Worm (Caenorhabditis elegans) whole organism, late embryonic: ENCODE results near the gene F44E5.15.

Experiments used
- C38D4.7 ChIP-seq: fragments of 200-800 bp; sonication (Bioruptor generic); optimal IDR thresholded peaks from 2 replicates; lab custom pipeline; 2018; ENCODE audit warnings: mild to moderate bottlenecking, missing genetic modification characterization, moderate library complexity, missing compliant biosample characterization
- F13H6.1 ChIP-seq: sonication (generic microtip); optimal IDR thresholded peaks from 2 replicates; lab custom pipeline; 2016; ENCODE audit warnings: missing genetic modification characterization, missing compliant biosample characterization
- K02D7.2 ChIP-seq: sonication (generic microtip); optimal IDR thresholded peaks from 2 replicates; lab custom pipeline; 2017; ENCODE audit warnings: mild to moderate bottlenecking, missing genetic modification characterization, missing compliant biosample characterization
- K09A11.1 ChIP-seq: sonication (generic microtip); optimal IDR thresholded peaks from 2 replicates; lab custom pipeline; 2017; ENCODE audit warnings: antibody characterized with exemption, mild to moderate bottlenecking, missing genetic modification characterization, missing compliant biosample characterization; ENCODE audit not compliant: insufficient read depth
- Y22D7AL.16 ChIP-seq: sonication (generic microtip); optimal IDR thresholded peaks from 2 replicates; lab custom pipeline; 2016; ENCODE audit warnings: missing genetic modification characterization, missing compliant biosample characterization
- ahr-1 ChIP-seq: sonication (generic microtip); optimal IDR thresholded peaks from 2 replicates; lab custom pipeline; 2016; ENCODE audit warnings: missing genetic modification characterization, missing compliant biosample characterization
- ceh-14 ChIP-seq: sonication (generic microtip); optimal IDR thresholded peaks from 2 replicates; lab custom pipeline; 2016; ENCODE audit warnings: missing genotype, missing genetic modification characterization, missing compliant biosample characterization
- ceh-19 ChIP-seq: fragments of 200-800 bp; sonication (Bioruptor generic); optimal IDR thresholded peaks from 2 replicates; lab custom pipeline; 2018; ENCODE audit warnings: mild to moderate bottlenecking, missing genetic modification characterization, missing compliant biosample characterization
- ceh-2 ChIP-seq: sonication (generic microtip); optimal IDR thresholded peaks from 2 replicates; lab custom pipeline; 2016; ENCODE audit warnings: missing genotype, missing genetic modification characterization, missing compliant biosample characterization
- ceh-22 ChIP-seq: sonication (generic microtip); optimal IDR thresholded peaks from 2 replicates; lab custom pipeline; 2017; ENCODE audit warnings: missing biosample characterization, missing genetic modification characterization
- ceh-24 ChIP-seq: sonication (generic microtip); optimal IDR thresholded peaks from 2 replicates; lab custom pipeline; 2016; ENCODE audit warnings: mild to moderate bottlenecking, missing genetic modification characterization, missing compliant biosample characterization
- ceh-30 ChIP-seq: fragments of 150-350 bp; optimal IDR thresholded peaks from 2 replicates; lab custom pipeline; 2014; ENCODE audit warnings: missing biosample characterization, missing genetic modification characterization
- ceh-31 ChIP-seq: sonication (generic microtip); optimal IDR thresholded peaks from 2 replicates; lab custom pipeline; 2016; ENCODE audit warnings: missing genetic modification characterization, missing compliant biosample characterization
- ceh-45 ChIP-seq: fragments of 200-800 bp; sonication (Bioruptor generic); IDR thresholded peaks from 2 replicates; pipeline ENCODE4 v1.3.6; 2022; ENCODE audit warnings: missing genetic modification reagents, missing genetic modification characterization, missing compliant biosample characterization
- che-1 ChIP-seq: sonication (generic microtip); optimal IDR thresholded peaks from 2 replicates; lab custom pipeline; 2016; ENCODE audit warnings: mild to moderate bottlenecking, missing genetic modification characterization, missing compliant biosample characterization
- dmd-4 ChIP-seq: sonication (generic microtip); optimal IDR thresholded peaks from 2 replicates; lab custom pipeline; 2016; ENCODE audit warnings: borderline replicate concordance, missing genetic modification characterization, missing compliant biosample characterization
- dve-1 ChIP-seq: sonication (generic microtip); optimal IDR thresholded peaks from 2 replicates; lab custom pipeline; 2017; ENCODE audit warnings: antibody characterized with exemption, mild to moderate bottlenecking, missing genetic modification characterization, missing compliant biosample characterization
- elt-2 ChIP-seq: sonication (generic microtip); optimal IDR thresholded peaks from 2 replicates; lab custom pipeline; 2016; ENCODE audit warnings: missing genetic modification reagents, missing genetic modification characterization, missing compliant biosample characterization
- ets-4 ChIP-seq: sonication (generic microtip); optimal IDR thresholded peaks from 2 replicates; lab custom pipeline; 2016; ENCODE audit warnings: missing genetic modification characterization, missing compliant biosample characterization
- fax-1 ChIP-seq: sonication (generic microtip); optimal IDR thresholded peaks from 2 replicates; lab custom pipeline; 2016; ENCODE audit warnings: missing genotype, missing genetic modification characterization, missing compliant biosample characterization
- gmeb-2 ChIP-seq: sonication (generic microtip); optimal IDR thresholded peaks from 2 replicates; lab custom pipeline; 2016; ENCODE audit warnings: missing genetic modification characterization, inconsistent platforms, missing compliant biosample characterization
- hlh-15 ChIP-seq: sonication (generic microtip); optimal IDR thresholded peaks from 2 replicates; lab custom pipeline; 2016; ENCODE audit warnings: missing genetic modification characterization, missing compliant biosample characterization
- hlh-6 ChIP-seq: sonication (generic microtip); optimal IDR thresholded peaks from 2 replicates; lab custom pipeline; 2016; ENCODE audit warnings: missing genotype, missing genetic modification characterization, missing compliant biosample characterization
- hlh-8 ChIP-seq: sonication (generic microtip); optimal IDR thresholded peaks from 2 replicates; lab custom pipeline; 2016; ENCODE audit warnings: missing genotype, missing genetic modification characterization, missing compliant biosample characterization
- lim-6 ChIP-seq: sonication (generic microtip); optimal IDR thresholded peaks from 2 replicates; lab custom pipeline; 2016; ENCODE audit warnings: missing genetic modification characterization, missing compliant biosample characterization
- lin-11 ChIP-seq: fragments of 200-800 bp; sonication (Bioruptor generic); optimal IDR thresholded peaks from 2 replicates; lab custom pipeline; 2018; ENCODE audit warnings: mild to moderate bottlenecking, missing genetic modification characterization, missing compliant biosample characterization
- madf-2 ChIP-seq: sonication (generic microtip); optimal IDR thresholded peaks from 2 replicates; lab custom pipeline; 2017; ENCODE audit warnings: missing genetic modification characterization, missing compliant biosample characterization
- nfya-1 ChIP-seq: sonication (generic microtip); optimal IDR thresholded peaks from 2 replicates; lab custom pipeline; 2017; ENCODE audit warnings: missing genetic modification characterization, mild to moderate bottlenecking, missing compliant biosample characterization, antibody characterized with exemption, moderate library complexity
- nhr-11 ChIP-seq: fragments of 150-350 bp; optimal IDR thresholded peaks from 2 replicates; lab custom pipeline; 2014; ENCODE audit warnings: missing biosample characterization, missing genetic modification characterization
- npax-4 ChIP-seq: sonication (generic microtip); optimal IDR thresholded peaks from 2 replicates; lab custom pipeline; 2016; ENCODE audit warnings: missing genetic modification characterization, missing compliant biosample characterization
- odd-2 ChIP-seq: sonication (generic microtip); optimal IDR thresholded peaks from 2 replicates; lab custom pipeline; 2017; ENCODE audit warnings: antibody characterized with exemption, mild to moderate bottlenecking, missing genetic modification characterization, missing compliant biosample characterization
- pag-3 ChIP-seq: sonication (generic microtip); optimal IDR thresholded peaks from 2 replicates; lab custom pipeline; 2016; ENCODE audit warnings: missing compliant biosample characterization, missing genetic modification characterization, borderline replicate concordance
- pat-9 ChIP-seq: fragments of 200-800 bp; sonication (Bioruptor generic); optimal IDR thresholded peaks from 2 replicates; lab custom pipeline; 2018; ENCODE audit warnings: mild to moderate bottlenecking, missing genetic modification characterization, moderate library complexity, missing compliant biosample characterization
- pax-1 ChIP-seq: fragments of 150-350 bp; optimal IDR thresholded peaks from 2 replicates; lab custom pipeline; 2014; ENCODE audit warnings: missing biosample characterization, missing genetic modification characterization
- pha-2 ChIP-seq: sonication (generic microtip); optimal IDR thresholded peaks from 2 replicates; lab custom pipeline; 2017; ENCODE audit warnings: mild to moderate bottlenecking, missing genetic modification characterization, missing compliant biosample characterization
- pha-4 ChIP-seq: fragments of 150-350 bp; optimal IDR thresholded peaks from 2 replicates; lab custom pipeline; 2018; ENCODE audit warnings: missing biosample characterization, missing genetic modification reagents, missing genetic modification characterization
- pqm-1 ChIP-seq: sonication (generic microtip); optimal IDR thresholded peaks from 2 replicates; lab custom pipeline; 2016; ENCODE audit warnings: missing genetic modification characterization, missing compliant biosample characterization
- pros-1 ChIP-seq: fragments of 150-350 bp; optimal IDR thresholded peaks from 2 replicates; lab custom pipeline; 2014; ENCODE audit warnings: missing biosample characterization, missing genetic modification reagents, missing genetic modification characterization
- rnt-1 ChIP-seq: sonication (generic microtip); optimal IDR thresholded peaks from 2 replicates; lab custom pipeline; 2016; ENCODE audit warnings: missing genetic modification characterization, missing compliant biosample characterization
- syd-9 ChIP-seq: sonication (generic microtip); optimal IDR thresholded peaks from 2 replicates; lab custom pipeline; 2016; ENCODE audit warnings: mild to moderate bottlenecking, missing genetic modification characterization, moderate library complexity, missing compliant biosample characterization
- tbx-2 ChIP-seq: sonication (generic microtip); optimal IDR thresholded peaks from 2 replicates; lab custom pipeline; 2016; ENCODE audit warnings: missing genetic modification characterization, missing compliant biosample characterization
- unc-3 ChIP-seq, 2 experiments: fragments of 200-800 bp in 1 of 2; sonication (Bioruptor generic) in 1 of 2; sonication (generic microtip) in 1 of 2; conservative IDR thresholded peaks in 1 of 2; optimal IDR thresholded peaks in 1 of 2; 2 replicates each; pipeline versions ENCODE4 v1.3.6 to Lab custom; 2016 to 2022; ENCODE audit warnings: missing compliant biosample characterization in 2 of 2, missing genetic modification characterization in 2 of 2, missing genetic modification reagents in 1 of 2
- unc-42 ChIP-seq: sonication (generic microtip); optimal IDR thresholded peaks from 2 replicates; lab custom pipeline; 2016; ENCODE audit warnings: missing genotype, missing genetic modification characterization, missing compliant biosample characterization
- unc-55 ChIP-seq: sonication (generic microtip); optimal IDR thresholded peaks from 2 replicates; lab custom pipeline; 2017; ENCODE audit warnings: missing biosample characterization, missing genetic modification reagents, missing genetic modification characterization
- unc-86 ChIP-seq: sonication (generic microtip); optimal IDR thresholded peaks from 2 replicates; lab custom pipeline; 2016; ENCODE audit warnings: missing genetic modification characterization, missing compliant biosample characterization
- zip-5 ChIP-seq: sonication (generic microtip); optimal IDR thresholded peaks from 2 replicates; lab custom pipeline; 2016; ENCODE audit warnings: missing genetic modification characterization, missing compliant biosample characterization
- ztf-16 ChIP-seq: sonication (generic microtip); optimal IDR thresholded peaks from 2 replicates; lab custom pipeline; 2017; ENCODE audit warnings: missing genetic modification characterization, missing compliant biosample characterization

F44E5.15 gene

DNA sequence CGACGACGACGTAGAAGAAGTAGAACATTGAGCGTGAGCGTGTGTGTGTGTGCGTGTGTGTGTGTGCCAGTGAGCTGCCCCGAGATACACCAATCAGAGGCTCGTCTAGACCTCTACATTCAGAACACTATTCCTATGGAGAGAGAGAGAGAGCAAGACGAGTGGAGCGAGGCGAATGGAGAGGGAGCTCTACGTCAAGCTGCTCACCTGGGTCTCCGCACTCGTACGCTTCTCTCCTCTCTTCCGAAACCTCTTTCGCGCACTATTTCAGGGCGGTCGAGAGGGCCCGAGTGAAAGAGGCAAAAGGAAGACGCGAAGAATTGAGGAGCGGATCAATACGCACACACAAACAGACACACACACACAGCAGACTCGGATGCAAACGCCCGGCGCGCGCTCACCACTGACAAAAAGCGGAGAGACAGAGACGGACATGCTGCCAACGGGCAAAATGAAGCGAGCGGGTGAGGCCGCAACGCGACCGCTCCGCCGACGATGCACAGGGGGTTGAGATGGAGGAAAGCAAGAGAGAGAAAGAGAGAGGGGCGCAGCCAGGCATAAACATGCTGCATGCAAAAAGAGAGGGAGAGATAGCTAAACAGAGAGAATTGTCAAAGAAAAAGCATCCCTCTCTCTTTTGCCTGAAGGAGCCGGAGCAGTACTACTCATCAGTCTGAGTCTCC lies 22.8 kb upstream of the F44E5.15 start (continued):
- no peak for TF ChIP-seq pha-4
- TF ChIP-seq tbx-2 (tag; lab: Kevin White, UChicago), result peak; percentile 90
- TF ChIP-seq zip-5 (tag; lab: Kevin White, UChicago), result peak; percentile 1
- peak; percentile 48 for TF ChIP-seq fax-1 (tag; lab: Kevin White, UChicago)
- peak; percentile 82 for TF ChIP-seq F13H6.1 (tag; lab: Kevin White, UChicago)
- peak; percentile 44 for TF ChIP-seq unc-86 (tag; lab: Kevin White, UChicago)
- TF ChIP-seq ceh-14 (tag; lab: Kevin White, UChicago), result peak; percentile 83
- no peak for TF ChIP-seq Y22D7AL.16 (tag; lab: Kevin White, UChicago)
- TF ChIP-seq unc-42 (tag; lab: Kevin White, UChicago), result peak; percentile 84
- peak; percentile 35 for TF ChIP-seq ceh-30 (tag; lab: Kevin White, UChicago)
- TF ChIP-seq ceh-2 (tag; lab: Kevin White, UChicago), result peak; percentile 55
- TF ChIP-seq madf-2 (tag; lab: Kevin White, UChicago), result no peak
- TF ChIP-seq lin-11, result peak; percentile 30
- peak; percentile 80 for TF ChIP-seq unc-55
- TF ChIP-seq ceh-45 (GFP tag; lab: Robert Waterston, UW), result no peak; the same call in 1 of the 2 replicates
- no peak for TF ChIP-seq ceh-24 (tag; lab: Kevin White, UChicago)
- TF ChIP-seq elt-2, result peak; percentile 35
- TF ChIP-seq hlh-6 (tag; lab: Kevin White, UChicago), result no peak
- TF ChIP-seq ztf-16 (tag; lab: Kevin White, UChicago), result peak; percentile 55
- no peak for TF ChIP-seq pag-3 (tag; lab: Kevin White, UChicago)
- no peak for TF ChIP-seq C38D4.7
- no peak for TF ChIP-seq hlh-15 (tag; lab: Kevin White, UChicago)
- peak; percentile 53 for TF ChIP-seq ceh-22
- TF ChIP-seq pax-1 (tag; lab: Kevin White, UChicago), result no peak
- peak; percentile 78 for TF ChIP-seq ets-4
- TF ChIP-seq che-1, result peak; percentile 4
- no peak for TF ChIP-seq K02D7.2 (tag; lab: Kevin White, UChicago)

DNA sequence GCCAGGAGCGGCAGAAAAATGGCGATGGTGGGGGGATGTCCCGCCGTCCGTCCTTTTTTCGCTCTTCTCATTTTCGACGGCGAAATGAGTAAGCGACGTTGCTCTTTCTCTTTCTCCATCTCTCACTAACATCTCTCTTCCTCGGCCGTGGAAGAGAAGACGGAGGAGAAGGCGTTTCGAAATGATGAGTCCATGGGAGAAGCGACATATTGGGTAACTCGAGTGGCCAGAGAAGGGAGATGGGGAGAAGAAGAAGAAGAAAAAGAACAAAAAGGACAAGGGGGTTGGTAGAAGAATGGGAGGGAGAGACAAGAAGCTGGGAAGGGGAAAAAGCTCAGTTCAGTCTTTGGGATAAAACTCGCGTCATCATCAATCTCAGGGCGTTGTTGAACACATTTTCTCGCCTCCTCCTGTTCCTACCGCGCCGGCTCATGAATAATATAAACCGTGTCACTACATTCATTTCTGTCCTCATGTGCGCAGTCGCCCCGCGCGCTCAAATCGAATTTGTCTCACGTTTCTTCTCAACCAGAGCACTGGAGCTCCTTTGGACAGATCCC lies 20.8 kb upstream of the F44E5.15 start:
- TF ChIP-seq fax-1 (tag; lab: Kevin White, UChicago) (no peak), K09A11.1 (tag; lab: Kevin White, UChicago) (no peak), zip-5 (tag; lab: Kevin White, UChicago) (no peak), pax-1 (tag; lab: Kevin White, UChicago) (no peak), pros-1 (tag; lab: Kevin White, UChicago) (no peak), unc-86 (tag; lab: Kevin White, UChicago) (no peak), unc-3 (GFP tag; conservative IDR thresholded peaks at IDR 0.05; lab: Robert Waterston, UW) (no peak), unc-3 (tag; optimal IDR thresholded peaks at IDR 0.05; lab: Kevin White, UChicago) (no peak), hlh-6 (tag; lab: Kevin White, UChicago) (no peak), ceh-24 (tag; lab: Kevin White, UChicago) (no peak), ceh-19 (GFP tag; lab: Kevin White, UChicago) (peak; percentile 60), gmeb-2 (tag; lab: Kevin White, UChicago) (no peak), ceh-30 (tag; lab: Kevin White, UChicago) (no peak), dve-1 (tag; lab: Kevin White, UChicago) (no peak), dmd-4 (no peak), npax-4 (no peak), odd-2 (tag; lab: Kevin White, UChicago) (no peak), ahr-1 (tag; lab: Kevin White, UChicago) (no peak), pha-4 (no peak), pat-9 (tag; lab: Kevin White, UChicago) (no peak), elt-2 (no peak), nhr-11 (no peak), pag-3 (tag; lab: Kevin White, UChicago) (peak; percentile 27), rnt-1 (peak; percentile 4), ceh-45 (GFP tag; lab: Robert Waterston, UW) (no peak), nfya-1 (tag; lab: Kevin White, UChicago) (peak; percentile 46), unc-55 (peak; percentile 47), lim-6 (tag; lab: Kevin White, UChicago) (peak; percentile 31), unc-42 (tag; lab: Kevin White, UChicago) (peak; percentile 75), che-1 (no peak), ceh-31 (tag; lab: Kevin White, UChicago) (no peak), pha-2 (tag; lab: Kevin White, UChicago) (no peak), syd-9 (tag; lab: Kevin White, UChicago) (no peak), hlh-8 (no peak), pqm-1 (tag; lab: Kevin White, UChicago) (no peak), ceh-2 (tag; lab: Kevin White, UChicago) (no peak), madf-2 (tag; lab: Kevin White, UChicago) (no peak)
